Worm (Caenorhabditis elegans) whole organism, L4 larva: Measurements from ENCODE around the gene srb-19.

ENCODE experiments used
- daf-16 ChIP-seq, 3 experiments: sonication (generic microtip); optimal IDR thresholded peaks; 2 replicates each; lab custom pipeline; 2016 to 2017; ENCODE audit warnings: missing genetic modification characterization in 3 of 3, missing genetic modification reagents in 3 of 3, mild to moderate bottlenecking in 2 of 3, missing compliant biosample characterization in 2 of 3, missing biosample characterization in 1 of 3, moderate library complexity in 1 of 3
- hlh-30 ChIP-seq: sonication (generic microtip); optimal IDR thresholded peaks from 2 replicates; lab custom pipeline; 2017; ENCODE audit warnings: antibody characterized with exemption, mild to moderate bottlenecking, missing genetic modification characterization, missing compliant biosample characterization; ENCODE audit not compliant: insufficient read depth
- nhr-10 ChIP-seq: fragments of 150-350 bp; optimal IDR thresholded peaks from 2 replicates; lab custom pipeline; 2014; ENCODE audit warnings: missing biosample characterization, missing genetic modification characterization
- nhr-237 ChIP-seq: sonication (generic microtip); optimal IDR thresholded peaks from 2 replicates; lab custom pipeline; 2017; ENCODE audit warnings: missing biosample characterization, missing genetic modification characterization
- nhr-48 ChIP-seq: sonication (generic microtip); optimal IDR thresholded peaks from 2 replicates; lab custom pipeline; 2016; ENCODE audit warnings: mild to moderate bottlenecking, missing genetic modification characterization, missing compliant biosample characterization
- nhr-6 ChIP-seq: fragments of 150-350 bp; optimal IDR thresholded peaks from 2 replicates; lab custom pipeline; 2014; ENCODE audit warnings: missing biosample characterization, missing genetic modification characterization
- pha-4 ChIP-seq, 2 experiments: fragments of 150-350 bp in 1 of 2; fragments of 200-800 bp in 1 of 2; sonication (Bioruptor generic) in 1 of 2; IDR thresholded peaks in 1 of 2; optimal IDR thresholded peaks in 1 of 2; 2 replicates each; pipeline versions ENCODE4 v1.3.6 to Lab custom; 2014 to 2022; ENCODE audit warnings: missing genetic modification characterization in 2 of 2, missing genetic modification reagents in 2 of 2, missing biosample characterization in 1 of 2, missing compliant biosample characterization in 1 of 2
- pqm-1 ChIP-seq: sonication (generic microtip); optimal IDR thresholded peaks from 2 replicates; lab custom pipeline; 2017; ENCODE audit warnings: missing biosample characterization, missing genetic modification characterization
- skn-1 ChIP-seq: fragments of 150-350 bp; optimal IDR thresholded peaks from 2 replicates; lab custom pipeline; 2014; ENCODE audit warnings: missing biosample characterization, missing genetic modification characterization
- unc-62 ChIP-seq, 3 experiments: fragments of 150-350 bp in 1 of 3; sonication (generic microtip); optimal IDR thresholded peaks in 2 of 3; peaks in 1 of 3; 1 replicate in 1 of 3; 2 replicates in 2 of 3; lab custom pipeline; 2014 to 2017; ENCODE audit warnings: missing biosample characterization in 3 of 3, missing genetic modification characterization in 3 of 3, missing genetic modification reagents in 3 of 3, missing genotype in 1 of 3

ce11 chrV:7538018-7538417, 18.0 kb upstream of the srb-19 start, which contains the start of gene C54F6.12:
- no peak for TF ChIP-seq pqm-1
- no peak for TF ChIP-seq daf-16 (GFP tag; optimal IDR thresholded peaks at IDR 0.05; lab: Kevin White, UChicago)
- no peak for TF ChIP-seq daf-16 (tag; optimal IDR thresholded peaks at IDR 0.05; lab: Kevin White, UChicago)
- TF ChIP-seq unc-62 (GFP tag; optimal IDR thresholded peaks at IDR 0.05 in 1 of 2; lab: Kevin White, UChicago) = no peak
- no peak for TF ChIP-seq unc-62 (tag; optimal IDR thresholded peaks at IDR 0.05; lab: Kevin White, UChicago)
- no peak for TF ChIP-seq nhr-48
- no peak for TF ChIP-seq pha-4 (GFP tag; IDR thresholded peaks at IDR 0.05; lab: Robert Waterston, UW)
- no peak for TF ChIP-seq pha-4 (tag; optimal IDR thresholded peaks at IDR 0.05; lab: Kevin White, UChicago)
- TF ChIP-seq nhr-6 = no peak
- TF ChIP-seq skn-1 (tag; lab: Kevin White, UChicago) = no peak
- TF ChIP-seq nhr-10 (tag; lab: Kevin White, UChicago) = no peak
- TF ChIP-seq nhr-237 (tag; lab: Kevin White, UChicago) = no peak
- TF ChIP-seq hlh-30 (tag; lab: Kevin White, UChicago) = no peak
